Fruit fly (Drosophila melanogaster): ENCODE measurements around the gene Acox3.

Acox3 gene

dm6 chr2L:6490783-6491249 lies 42.6 kb upstream of the Acox3 start, which contains the start of the genes Phf5a and CG31638 (continued):
- TF ChIP-seq Atf-2 (GFP tag; optimal IDR thresholded peaks at IDR 0.05), result no peak
- peak; percentile 58 for TF ChIP-seq CG12299 (tag; optimal IDR thresholded peaks at IDR 0.05)
- TF ChIP-seq CG14441 (GFP tag; IDR thresholded peaks at IDR 0.05), result peak; percentile 98
- peak; percentile 90 for TF ChIP-seq CG6254 (GFP tag; optimal IDR thresholded peaks at IDR 0.05)
- peak; percentile 90 for TF ChIP-seq CG33557 (GFP tag; optimal IDR thresholded peaks at IDR 0.05)
- no peak for TF ChIP-seq Ravus (GFP tag; IDR thresholded peaks at IDR 0.05)
- TF ChIP-seq Antp (GFP tag; optimal IDR thresholded peaks at IDR 0.05), result peak; percentile 44
- peak; percentile 96 for TF ChIP-seq CG8388 (GFP tag; optimal IDR thresholded peaks at IDR 0.05)
- TF ChIP-seq dimm (GFP tag; IDR thresholded peaks at IDR 0.05), result 0 out of 2 replicates have a peak, but pooled peaks have one; percentile 33
- TF ChIP-seq Stat92E (GFP tag; optimal IDR thresholded peaks at IDR 0.05), result no peak
- TF ChIP-seq Rx (GFP tag; IDR thresholded peaks at IDR 0.05), result peak; percentile 94
- peak in 1 of 2 experiments; percentile 51 for TF ChIP-seq Eip74EF (GFP tag; optimal IDR thresholded peaks at IDR 0.05)
- TF ChIP-seq CG6791 (GFP tag; IDR thresholded peaks at IDR 0.05; ENCODE audit: partially characterized antibody), result peak; percentile 21; the same call in 1 of the 3 replicates
- TF ChIP-seq unc-4 (GFP tag; IDR thresholded peaks at IDR 0.05; ENCODE audit: partially characterized antibody), result peak; percentile 39; the same call in 1 of the 2 replicates
- peak; percentile 92 for TF ChIP-seq CG13296 (GFP tag; optimal IDR thresholded peaks at IDR 0.05)
- TF ChIP-seq CG9876 (GFP tag; optimal IDR thresholded peaks at IDR 0.05), result peak; percentile 28
- TF ChIP-seq Gug (GFP tag; IDR thresholded peaks at IDR 0.05), result peak; percentile 95
- TF ChIP-seq ERR (GFP tag; optimal IDR thresholded peaks at IDR 0.05), result no peak
- TF ChIP-seq tna (GFP tag; IDR thresholded peaks at IDR 0.05; ENCODE audit: partially characterized antibody), result no peak
- peak; percentile 78 for TF ChIP-seq CG6654 (GFP tag; optimal IDR thresholded peaks at IDR 0.05)
- peak; percentile 58 for TF ChIP-seq Dip2 (GFP tag; IDR thresholded peaks at IDR 0.05)
- TF ChIP-seq sr (GFP tag; IDR thresholded peaks at IDR 0.05), result 0 out of 3 replicates have a peak, but pooled peaks have one; percentile 18
- no peak for TF ChIP-seq Tbp (GFP tag; optimal IDR thresholded peaks at IDR 0.05)
- TF ChIP-seq CG5180 (GFP tag; optimal IDR thresholded peaks at IDR 0.05), result peak; percentile 66
- peak; percentile 13 for TF ChIP-seq bab2 (GFP tag; optimal IDR thresholded peaks at IDR 0.05)
- peak; percentile 68; the same call in 1 of the 2 replicates for TF ChIP-seq Atf6 (GFP tag; IDR thresholded peaks at IDR 0.05)
- TF ChIP-seq CG30431 (GFP tag; optimal IDR thresholded peaks at IDR 0.05), result peak; percentile 4
- TF ChIP-seq PHDP (tag; optimal IDR thresholded peaks at IDR 0.05), result peak; percentile 97
- no peak for TF ChIP-seq CG15479 (GFP tag; optimal IDR thresholded peaks at IDR 0.05)
- TF ChIP-seq sc (optimal IDR thresholded peaks at IDR 0.05), result no peak
- TF ChIP-seq sc (GFP tag; optimal IDR thresholded peaks at IDR 0.05), result peak; percentile 91
- no peak for TF ChIP-seq CG10565 (GFP tag; optimal IDR thresholded peaks at IDR 0.05)
- TF ChIP-seq btn (GFP tag; optimal IDR thresholded peaks at IDR 0.05), result no peak
- TF ChIP-seq Xbp1 (GFP tag; optimal IDR thresholded peaks at IDR 0.05), result peak; percentile 74
- TF ChIP-seq dmrt11E (tag; optimal IDR thresholded peaks at IDR 0.05), result peak; percentile 93
- TF ChIP-seq jigr1 (GFP tag; IDR thresholded peaks at IDR 0.05), result peak; percentile 93
- TF ChIP-seq Pdp1 (GFP tag; optimal IDR thresholded peaks at IDR 0.05), result peak; percentile 14 to 87
- TF ChIP-seq CG17361 (GFP tag; IDR thresholded peaks at IDR 0.05), result peak; percentile 97
- TF ChIP-seq C15 (GFP tag; IDR thresholded peaks at IDR 0.05), result peak; percentile 93
- TF ChIP-seq trem (tag; optimal IDR thresholded peaks at IDR 0.05), result peak; percentile 96
- peak; percentile 58; the same call in 1 of the 2 replicates for TF ChIP-seq CG10321 (GFP tag; IDR thresholded peaks at IDR 0.05)
- peak; percentile 88 for TF ChIP-seq CG13775 (GFP tag; optimal IDR thresholded peaks at IDR 0.05)
- TF ChIP-seq Atf3 (GFP tag; optimal IDR thresholded peaks at IDR 0.05), result peak; percentile 52
- TF ChIP-seq bcd (GFP tag; optimal IDR thresholded peaks at IDR 0.05), result peak; percentile 86
- TF ChIP-seq kay (GFP tag; optimal IDR thresholded peaks at IDR 0.05), result peak; percentile 40
- TF ChIP-seq zen (tag; optimal IDR thresholded peaks at IDR 0.05), result peak; percentile 98
- peak; percentile 40 for TF ChIP-seq ems (GFP tag; optimal IDR thresholded peaks at IDR 0.05)
- peak; percentile 93 for TF ChIP-seq gt (GFP tag; IDR thresholded peaks at IDR 0.05)
- TF ChIP-seq CG7987 (GFP tag; optimal IDR thresholded peaks at IDR 0.05), result peak; percentile 85
- TF ChIP-seq CG15696 (tag; optimal IDR thresholded peaks at IDR 0.05), result peak; percentile 97

All from whole organism, embryonic.